Worm (Caenorhabditis elegans): ENCODE measurements around the gene F15H10.5.

DNA sequence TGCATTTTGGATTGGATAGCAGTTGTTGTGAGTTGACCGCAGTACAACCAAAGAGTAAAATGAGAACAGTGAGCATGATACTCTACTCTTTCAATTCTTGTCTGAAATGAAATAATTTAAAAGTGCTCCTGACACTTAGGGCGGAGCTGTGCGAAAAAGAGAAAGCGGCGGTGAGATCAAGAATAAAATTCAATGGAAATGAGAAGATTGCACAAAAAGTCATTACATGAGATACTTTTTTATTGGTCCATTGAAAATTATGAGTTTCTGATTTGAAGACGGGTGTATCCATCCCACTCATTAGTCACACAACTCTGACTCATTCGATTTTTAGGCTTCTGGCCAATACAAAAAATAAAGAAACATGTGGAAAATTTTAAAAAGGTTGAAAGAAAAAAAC lies 38.4 kb upstream of the F15H10.5 start, which contains the start of gene F22E12.1:
- TF ChIP-seq unc-62 (GFP tag; optimal IDR thresholded peaks at IDR 0.05) (no peak), egl-27 (tag; optimal IDR thresholded peaks at IDR 0.05) (no peak), aly-2 (tag; optimal IDR thresholded peaks at IDR 0.05) (no peak), zag-1 (tag; optimal IDR thresholded peaks at IDR 0.05) (no peak), ceh-16 (tag; optimal IDR thresholded peaks at IDR 0.05) (no peak), fos-1 (tag; optimal IDR thresholded peaks at IDR 0.05) (no peak), ceh-82 (tag; optimal IDR thresholded peaks at IDR 0.05) (no peak), elt-1 (tag; optimal IDR thresholded peaks at IDR 0.05) (no peak), nhr-76 (tag; optimal IDR thresholded peaks at IDR 0.05) (no peak), ztf-4 (tag; optimal IDR thresholded peaks at IDR 0.05) (no peak), nhr-23 (tag; optimal IDR thresholded peaks at IDR 0.05) (no peak)

Measured in whole organism, L3 larva.